ENCODE assay signal across 1 fruit fly cellular context in the genomic region with DNA sequence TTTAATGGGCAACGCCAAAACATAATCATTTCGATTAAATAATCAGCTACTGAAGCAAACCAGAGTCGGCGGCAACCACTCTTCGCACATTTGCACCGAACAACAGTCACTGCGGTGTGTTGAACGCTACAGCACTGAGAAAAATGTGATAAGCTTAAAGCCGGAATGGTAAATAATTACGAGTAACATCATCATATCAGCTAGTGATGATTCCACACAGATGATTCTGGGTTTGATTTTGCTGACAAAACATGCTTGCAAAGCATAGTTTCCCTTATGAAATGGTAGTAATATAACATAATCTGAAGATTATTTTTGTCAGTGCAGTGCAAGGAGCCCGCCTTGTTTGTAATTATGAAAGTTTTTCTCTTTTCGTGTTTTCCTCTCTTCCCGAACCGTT.
TF ChIP-seq lines count a peak whose summit lies in the region.

No protein-coding gene starts in this region.

TF ChIP-seq in whole organism, embryonic, 481 proteins besides CTCF, POLR2A, EP300 and RAD21 (continued from another document and continues in another):
- TF ChIP-seq CG2889 (GFP tag; IDR thresholded peaks at IDR 0.05; lab: Robert Waterston, UW) (no peak), cato (GFP tag; optimal IDR thresholded peaks at IDR 0.05; lab: Kevin White, UChicago; ENCODE audit: borderline replicate concordance) (no peak), CG12155 (GFP tag; optimal IDR thresholded peaks at IDR 0.05; lab: Kevin White, UChicago) (no peak), CG11696 (GFP tag; IDR thresholded peaks at IDR 0.05; lab: Robert Waterston, UW) (no peak), CG42726 (GFP tag; IDR thresholded peaks at IDR 0.05; lab: Robert Waterston, UW; ENCODE audit: partially characterized antibody) (no peak), pan (optimal IDR thresholded peaks at IDR 0.05; lab: Kevin White, UChicago) (no peak), pan (GFP tag; optimal IDR thresholded peaks at IDR 0.05 in 1 of 2, IDR thresholded peaks at IDR 0.05 in 1 of 2) (no peak), sisA (GFP tag; IDR thresholded peaks at IDR 0.05; lab: Robert Waterston, UW) (peak; percentile 58; the same call in 1 of the 2 replicates), dm (GFP tag; optimal IDR thresholded peaks at IDR 0.05; lab: Kevin White, UChicago) (no peak), Dref (GFP tag; IDR thresholded peaks at IDR 0.05; lab: Robert Waterston, UW) (no peak), CG6175 (GFP tag; IDR thresholded peaks at IDR 0.05; lab: Robert Waterston, UW) (no peak), tx (GFP tag; optimal IDR thresholded peaks at IDR 0.05; lab: Kevin White, UChicago) (no peak), Jarid2 (GFP tag; optimal IDR thresholded peaks at IDR 0.05; lab: Kevin White, UChicago) (no peak), CG4707 (GFP tag; optimal IDR thresholded peaks at IDR 0.05; lab: Kevin White, UChicago) (peak; percentile 42), bcd (GFP tag; optimal IDR thresholded peaks at IDR 0.05; lab: Kevin White, UChicago) (peak; percentile 55), zfh1 (GFP tag; IDR thresholded peaks at IDR 0.05; lab: Robert Waterston, UW) (peak; percentile 75), Dek (tag; optimal IDR thresholded peaks at IDR 0.05; lab: Kevin White, UChicago) (no peak), dpn (GFP tag; optimal IDR thresholded peaks at IDR 0.05; lab: Kevin White, UChicago) (peak in 1 of 2 experiments; percentile 20), CG12769 (tag; optimal IDR thresholded peaks at IDR 0.05; lab: Kevin White, UChicago) (peak; percentile 51), CG13296 (GFP tag; optimal IDR thresholded peaks at IDR 0.05; lab: Kevin White, UChicago) (no peak), CG10543 (GFP tag; optimal IDR thresholded peaks at IDR 0.05; lab: Kevin White, UChicago) (no peak), Med (GFP tag; lab: Kevin White, UChicago) (peak; percentile 58), Dp (GFP tag; optimal IDR thresholded peaks at IDR 0.05; lab: Kevin White, UChicago) (no peak), CG14014 (GFP tag; IDR thresholded peaks at IDR 0.05; lab: Robert Waterston, UW) (no peak), CG18599 (GFP tag; optimal IDR thresholded peaks at IDR 0.05; lab: Kevin White, UChicago) (no peak), gcm (GFP tag; optimal IDR thresholded peaks at IDR 0.05; lab: Kevin White, UChicago) (peak; percentile 45), Rx (GFP tag; IDR thresholded peaks at IDR 0.05; lab: Robert Waterston, UW) (no peak), E2f2 (GFP tag; IDR thresholded peaks at IDR 0.05; lab: Robert Waterston, UW) (no peak), CG18476 (GFP tag; optimal IDR thresholded peaks at IDR 0.05; lab: Kevin White, UChicago) (no peak), maf-S (GFP tag; optimal IDR thresholded peaks at IDR 0.05; lab: Kevin White, UChicago) (peak; percentile 9), phol (tag; optimal IDR thresholded peaks at IDR 0.05; lab: Kevin White, UChicago) (peak; percentile 75), tin (GFP tag; optimal IDR thresholded peaks at IDR 0.05; lab: Kevin White, UChicago) (peak; percentile 64), CG8944 (GFP tag; optimal IDR thresholded peaks at IDR 0.05; lab: Kevin White, UChicago) (peak; percentile 51), CG10209 (GFP tag; optimal IDR thresholded peaks at IDR 0.05; lab: Kevin White, UChicago) (peak; percentile 58), sima (GFP tag; optimal IDR thresholded peaks at IDR 0.05; lab: Kevin White, UChicago) (no peak), CG18262 (tag; optimal IDR thresholded peaks at IDR 0.05; lab: Kevin White, UChicago) (peak; percentile 64), mam (GFP tag; optimal IDR thresholded peaks at IDR 0.05; lab: Kevin White, UChicago) (no peak), CG13775 (GFP tag; optimal IDR thresholded peaks at IDR 0.05; lab: Kevin White, UChicago) (peak; percentile 8), Ada2b (GFP tag; IDR thresholded peaks at IDR 0.05; lab: Robert Waterston, UW) (no peak; the same call in 1 of the 2 replicates), HmgD (GFP tag; optimal IDR thresholded peaks at IDR 0.05; lab: Kevin White, UChicago) (no peak), CG14710 (tag; optimal IDR thresholded peaks at IDR 0.05; lab: Kevin White, UChicago) (peak; percentile 71), ssp (GFP tag; IDR thresholded peaks at IDR 0.05; lab: Robert Waterston, UW) (peak; percentile 33; the same call in 1 of the 2 replicates), CG14860 (GFP tag; IDR thresholded peaks at IDR 0.05; lab: Robert Waterston, UW; ENCODE audit: partially characterized antibody) (no peak), tgo (GFP tag; IDR thresholded peaks at IDR 0.05; lab: Robert Waterston, UW) (no peak), CG4854 (GFP tag; optimal IDR thresholded peaks at IDR 0.05; lab: Kevin White, UChicago) (no peak), ind (GFP tag; optimal IDR thresholded peaks at IDR 0.05; lab: Kevin White, UChicago) (peak; percentile 35), bab2 (GFP tag; optimal IDR thresholded peaks at IDR 0.05; lab: Kevin White, UChicago) (no peak), CG30431 (GFP tag; optimal IDR thresholded peaks at IDR 0.05; lab: Kevin White, UChicago) (peak; percentile 35), h (optimal IDR thresholded peaks at IDR 0.05; lab: Kevin White, UChicago) (no peak), slp2 (GFP tag; optimal IDR thresholded peaks at IDR 0.05; lab: Kevin White, UChicago) (peak; percentile 36), sens (GFP tag; lab: Kevin White, UChicago) (peak; percentile 92), CG9797 (GFP tag; optimal IDR thresholded peaks at IDR 0.05; lab: Kevin White, UChicago) (no peak), Eip74EF (GFP tag; optimal IDR thresholded peaks at IDR 0.05; lab: Kevin White, UChicago) (no peak), CG13624 (GFP tag; optimal IDR thresholded peaks at IDR 0.05; lab: Kevin White, UChicago) (no peak), CG7963 (GFP tag; IDR thresholded peaks at IDR 0.05; lab: Robert Waterston, UW; ENCODE audit: partially characterized antibody) (no peak), eyg (GFP tag; optimal IDR thresholded peaks at IDR 0.05; lab: Kevin White, UChicago) (no peak), CG4282 (GFP tag; optimal IDR thresholded peaks at IDR 0.05; lab: Kevin White, UChicago) (no peak), unc-4 (GFP tag; IDR thresholded peaks at IDR 0.05; lab: Robert Waterston, UW; ENCODE audit: partially characterized antibody) (no peak), HHEX (GFP tag; optimal IDR thresholded peaks at IDR 0.05; lab: Kevin White, UChicago) (peak; percentile 5), pum (GFP tag; optimal IDR thresholded peaks at IDR 0.05; lab: Kevin White, UChicago) (peak; percentile 43), CG17912 (GFP tag; optimal IDR thresholded peaks at IDR 0.05; lab: Kevin White, UChicago) (no peak), gro (GFP tag; optimal IDR thresholded peaks at IDR 0.05; lab: Kevin White, UChicago) (no peak), Kr (GFP tag; optimal IDR thresholded peaks at IDR 0.05; lab: Kevin White, UChicago) (no peak), pho (GFP tag; optimal IDR thresholded peaks at IDR 0.05; lab: Kevin White, UChicago) (no peak), lmd (GFP tag; IDR thresholded peaks at IDR 0.05; lab: Robert Waterston, UW) (peak; percentile 44; the same call in 1 of the 2 replicates), sob (GFP tag; IDR thresholded peaks at IDR 0.05; lab: Robert Waterston, UW) (peak; percentile 20; the same call in 1 of the 2 replicates), so (GFP tag; IDR thresholded peaks at IDR 0.05; lab: Robert Waterston, UW) (0 out of 3 replicates have a peak, but pooled peaks have one; percentile 15), ab (GFP tag; optimal IDR thresholded peaks at IDR 0.05; lab: Kevin White, UChicago) (peak; percentile 26), C15 (GFP tag; IDR thresholded peaks at IDR 0.05; lab: Robert Waterston, UW) (no peak), nmo (GFP tag; optimal IDR thresholded peaks at IDR 0.05; lab: Kevin White, UChicago) (no peak), ash1 (GFP tag; optimal IDR thresholded peaks at IDR 0.05; lab: Kevin White, UChicago) (no peak), fd102C (GFP tag; optimal IDR thresholded peaks at IDR 0.05; lab: Kevin White, UChicago) (no peak), dimm (GFP tag; IDR thresholded peaks at IDR 0.05; lab: Robert Waterston, UW) (no peak), sr (GFP tag; IDR thresholded peaks at IDR 0.05; lab: Robert Waterston, UW) (no peak), Deaf1 (tag; optimal IDR thresholded peaks at IDR 0.05; lab: Kevin White, UChicago) (no peak), trh (GFP tag; optimal IDR thresholded peaks at IDR 0.05; lab: Kevin White, UChicago) (no peak), CG16815 (GFP tag; optimal IDR thresholded peaks at IDR 0.05; lab: Kevin White, UChicago) (peak; percentile 40), CG16863 (GFP tag; optimal IDR thresholded peaks at IDR 0.05; lab: Kevin White, UChicago) (peak; percentile 59), run (tag; optimal IDR thresholded peaks at IDR 0.05; lab: Kevin White, UChicago) (no peak), CG11456 (GFP tag; IDR thresholded peaks at IDR 0.05; lab: Robert Waterston, UW) (peak; percentile 8; the same call in 1 of the 3 replicates), CG17829 (tag; optimal IDR thresholded peaks at IDR 0.05; lab: Kevin White, UChicago) (peak; percentile 68), CG12744 (GFP tag; optimal IDR thresholded peaks at IDR 0.05; lab: Kevin White, UChicago) (no peak), ap (GFP tag; IDR thresholded peaks at IDR 0.05; lab: Robert Waterston, UW) (no peak), CG4730 (GFP tag; IDR thresholded peaks at IDR 0.05; lab: Robert Waterston, UW) (no peak), kah (GFP tag; optimal IDR thresholded peaks at IDR 0.05; lab: Kevin White, UChicago) (no peak), btn (GFP tag; optimal IDR thresholded peaks at IDR 0.05; lab: Kevin White, UChicago) (no peak), mld (GFP tag; IDR thresholded peaks at IDR 0.05; lab: Robert Waterston, UW; ENCODE audit: partially characterized antibody) (no peak), CG2875 (GFP tag; optimal IDR thresholded peaks at IDR 0.05; lab: Kevin White, UChicago) (peak; percentile 54), slbo (GFP tag; IDR thresholded peaks at IDR 0.05; lab: Robert Waterston, UW) (peak; percentile 8; the same call in 1 of the 2 replicates), HLH3B (GFP tag; IDR thresholded peaks at IDR 0.05; lab: Robert Waterston, UW) (0 out of 2 replicates have a peak, but pooled peaks have one; percentile 31), ATbp (GFP tag; optimal IDR thresholded peaks at IDR 0.05; lab: Kevin White, UChicago) (peak; percentile 46), CG18619 (GFP tag; optimal IDR thresholded peaks at IDR 0.05; lab: Kevin White, UChicago) (peak; percentile 39), shn (GFP tag; optimal IDR thresholded peaks at IDR 0.05; lab: Kevin White, UChicago) (no peak), CG8290 (GFP tag; optimal IDR thresholded peaks at IDR 0.05; lab: Kevin White, UChicago) (no peak), CG8290 (tag; optimal IDR thresholded peaks at IDR 0.05; lab: Kevin White, UChicago) (peak in 1 of 2 experiments; percentile 61), CG2712 (tag; optimal IDR thresholded peaks at IDR 0.05; lab: Kevin White, UChicago) (peak; percentile 78), slou (GFP tag; optimal IDR thresholded peaks at IDR 0.05; lab: Kevin White, UChicago) (no peak), Dip2 (GFP tag; IDR thresholded peaks at IDR 0.05; lab: Robert Waterston, UW) (no peak), NfI (GFP tag; optimal IDR thresholded peaks at IDR 0.05; lab: Kevin White, UChicago) (peak; percentile 30), CG17612 (GFP tag; IDR thresholded peaks at IDR 0.05; lab: Robert Waterston, UW) (no peak), Oaz (GFP tag; IDR thresholded peaks at IDR 0.05; lab: Robert Waterston, UW) (no peak), klu (GFP tag; IDR thresholded peaks at IDR 0.05; lab: Robert Waterston, UW) (no peak), Meics (GFP tag; optimal IDR thresholded peaks at IDR 0.05; lab: Kevin White, UChicago) (no peak), CG1529 (GFP tag; optimal IDR thresholded peaks at IDR 0.05; lab: Kevin White, UChicago) (peak; percentile 52), CG1603 (tag; optimal IDR thresholded peaks at IDR 0.05; lab: Kevin White, UChicago) (peak; percentile 82), CG10979 (tag; optimal IDR thresholded peaks at IDR 0.05; lab: Kevin White, UChicago) (peak; percentile 82), B-H2 (GFP tag; optimal IDR thresholded peaks at IDR 0.05; lab: Kevin White, UChicago) (no peak), Hey (tag; optimal IDR thresholded peaks at IDR 0.05; lab: Kevin White, UChicago) (no peak), da (GFP tag; optimal IDR thresholded peaks at IDR 0.05; lab: Kevin White, UChicago) (no peak), disco-r (GFP tag; optimal IDR thresholded peaks at IDR 0.05; lab: Kevin White, UChicago) (no peak), BEAF-32 (GFP tag; optimal IDR thresholded peaks at IDR 0.05; lab: Kevin White, UChicago) (no peak), ham (GFP tag; IDR thresholded peaks at IDR 0.05; lab: Robert Waterston, UW) (no peak), CG13424 (tag; optimal IDR thresholded peaks at IDR 0.05; lab: Kevin White, UChicago) (peak; percentile 47), gsb (GFP tag; IDR thresholded peaks at IDR 0.05; lab: Robert Waterston, UW) (no peak), Neu2 (GFP tag; optimal IDR thresholded peaks at IDR 0.05; lab: Kevin White, UChicago; ENCODE audit: borderline replicate concordance) (no peak), CG9817 (tag; optimal IDR thresholded peaks at IDR 0.05; lab: Kevin White, UChicago) (no peak), CG2116 (GFP tag; optimal IDR thresholded peaks at IDR 0.05; lab: Kevin White, UChicago) (no peak), Lhr (GFP tag; optimal IDR thresholded peaks at IDR 0.05; lab: Kevin White, UChicago) (peak; percentile 30), GATAe (GFP tag; conservative IDR thresholded peaks at IDR 0.05; lab: Robert Waterston, UW) (no peak), CG6689 (GFP tag; IDR thresholded peaks at IDR 0.05; lab: Robert Waterston, UW) (peak; percentile 24; the same call in 1 of the 2 replicates), Atf6 (GFP tag; IDR thresholded peaks at IDR 0.05; lab: Robert Waterston, UW) (no peak), HLH4C (GFP tag; IDR thresholded peaks at IDR 0.05; lab: Robert Waterston, UW; ENCODE audit: partially characterized antibody) (no peak), CG6272 (GFP tag; IDR thresholded peaks at IDR 0.05; lab: Robert Waterston, UW) (no peak), inv (GFP tag; IDR thresholded peaks at IDR 0.05; lab: Robert Waterston, UW; ENCODE audit: partially characterized antibody) (no peak), CG11093 (GFP tag; IDR thresholded peaks at IDR 0.05; lab: Robert Waterston, UW) (no peak), seq (GFP tag; IDR thresholded peaks at IDR 0.05; lab: Robert Waterston, UW) (0 out of 2 replicates have a peak, but pooled peaks have one; percentile 21), HLH54F (GFP tag; optimal IDR thresholded peaks at IDR 0.05; lab: Kevin White, UChicago) (no peak), Hmr (GFP tag; optimal IDR thresholded peaks at IDR 0.05; lab: Kevin White, UChicago) (no peak), Ptx1 (GFP tag; IDR thresholded peaks at IDR 0.05; lab: Robert Waterston, UW) (peak; percentile 54), Mad (GFP tag; optimal IDR thresholded peaks at IDR 0.05; lab: Kevin White, UChicago) (peak; percentile 18)
